Worm (Caenorhabditis elegans) whole organism, L1 larva: ENCODE data around the gene ttr-45.

Source experiments
- C04F5.9 ChIP-seq: sonication (generic microtip); optimal IDR thresholded peaks from 2 replicates; lab custom pipeline; 2016; ENCODE audit warnings: missing genetic modification characterization, missing compliant biosample characterization
- C16A3.4 ChIP-seq: fragments of 150-350 bp; optimal IDR thresholded peaks from 2 replicates; lab custom pipeline; 2014; ENCODE audit warnings: missing biosample characterization, missing genetic modification characterization
- C34B4.2 ChIP-seq: sonication (generic microtip); optimal IDR thresholded peaks from 2 replicates; lab custom pipeline; 2017; ENCODE audit warnings: mild to moderate bottlenecking, missing genetic modification characterization, missing compliant biosample characterization
- F16B12.6 ChIP-seq: fragments of 150-350 bp; optimal IDR thresholded peaks from 2 replicates; lab custom pipeline; 2014; ENCODE audit warnings: missing biosample characterization, missing genetic modification characterization
- Y116A8C.19 ChIP-seq: sonication (generic microtip); optimal IDR thresholded peaks from 2 replicates; lab custom pipeline; 2016; ENCODE audit warnings: missing compliant biosample characterization, missing genetic modification characterization, borderline replicate concordance
- aha-1 ChIP-seq: fragments of 150-350 bp; optimal IDR thresholded peaks from 2 replicates; lab custom pipeline; 2014; ENCODE audit warnings: missing biosample characterization, missing genetic modification characterization
- ama-1 ChIP-seq: fragments of 150-350 bp; optimal IDR thresholded peaks from 2 replicates; lab custom pipeline; 2014
- blmp-1 ChIP-seq: fragments of 150-350 bp; optimal IDR thresholded peaks from 2 replicates; lab custom pipeline; 2014; ENCODE audit warnings: missing biosample characterization, missing genetic modification characterization
- ceh-8 ChIP-seq: fragments of 200-800 bp; sonication (Bioruptor generic); optimal IDR thresholded peaks from 2 replicates; lab custom pipeline; 2018; ENCODE audit warnings: mild to moderate bottlenecking, missing genetic modification characterization, moderate library complexity, missing compliant biosample characterization
- ceh-82 ChIP-seq, 3 experiments: fragments of 150-350 bp in 1 of 3; sonication (generic microtip) in 2 of 3; optimal IDR thresholded peaks; 2 replicates each; lab custom pipeline; 2014 to 2017; ENCODE audit warnings: missing biosample characterization in 3 of 3, missing genetic modification characterization in 3 of 3
- ceh-88 ChIP-seq: fragments of 200-800 bp; sonication (Bioruptor generic); IDR thresholded peaks from 2 replicates; pipeline ENCODE4 v1.3.6; 2022; ENCODE audit warnings: missing genetic modification characterization, missing compliant biosample characterization
- ceh-90 ChIP-seq: sonication (generic microtip); optimal IDR thresholded peaks from 2 replicates; lab custom pipeline; 2016; ENCODE audit warnings: missing genetic modification characterization, missing compliant biosample characterization
- ces-1 ChIP-seq: fragments of 150-350 bp; optimal IDR thresholded peaks from 2 replicates; lab custom pipeline; 2014; ENCODE audit warnings: missing biosample characterization, missing genetic modification reagents, missing genetic modification characterization
- dsc-1 ChIP-seq: sonication (generic microtip); optimal IDR thresholded peaks from 2 replicates; lab custom pipeline; 2016; ENCODE audit warnings: mild to moderate bottlenecking, missing genetic modification characterization, missing compliant biosample characterization
- efl-1 ChIP-seq, 4 experiments: fragments of 150-350 bp; optimal IDR thresholded peaks in 3 of 4; peaks in 1 of 4; 1 replicate in 1 of 4; 2 replicates in 3 of 4; lab custom pipeline; 2014; ENCODE audit warnings: missing biosample characterization in 2 of 4, missing genetic modification characterization in 2 of 4, missing genetic modification reagents in 2 of 4
- efl-3 ChIP-seq: fragments of 200-800 bp; sonication (Bioruptor generic); optimal IDR thresholded peaks from 2 replicates; lab custom pipeline; 2018; ENCODE audit warnings: mild to moderate bottlenecking, missing genetic modification characterization, missing compliant biosample characterization
- egl-27 ChIP-seq, 2 experiments: fragments of 150-350 bp in 1 of 2; sonication (generic microtip); optimal IDR thresholded peaks; 3 replicates each; lab custom pipeline; 2017 to 2018; ENCODE audit warnings: missing biosample characterization in 2 of 2, missing genetic modification characterization in 2 of 2, missing genetic modification reagents in 2 of 2
- elt-2 ChIP-seq: sonication (generic microtip); optimal IDR thresholded peaks from 2 replicates; lab custom pipeline; 2016; ENCODE audit warnings: missing genetic modification characterization, mild to moderate bottlenecking, inconsistent platforms, missing compliant biosample characterization, missing genetic modification reagents
- ets-5 ChIP-seq: fragments of 200-800 bp; sonication (Bioruptor generic); IDR thresholded peaks from 2 replicates; pipeline ENCODE4 v1.3.6; 2022; ENCODE audit warnings: missing genetic modification characterization, missing compliant biosample characterization
- fos-1 ChIP-seq: fragments of 150-350 bp; optimal IDR thresholded peaks from 2 replicates; lab custom pipeline; 2014; ENCODE audit warnings: missing biosample characterization, missing genetic modification characterization
- grh-1 ChIP-seq: fragments of 200-800 bp; sonication (Bioruptor generic); IDR thresholded peaks from 2 replicates; pipeline ENCODE4 v1.3.6; 2022; ENCODE audit warnings: missing genetic modification reagents, missing genetic modification characterization, missing compliant biosample characterization
- hlh-4 ChIP-seq: sonication (generic microtip); optimal IDR thresholded peaks from 2 replicates; lab custom pipeline; 2016; ENCODE audit warnings: mild to moderate bottlenecking, missing genetic modification characterization, missing compliant biosample characterization
- irx-1 ChIP-seq: sonication (generic microtip); optimal IDR thresholded peaks from 2 replicates; lab custom pipeline; 2016; ENCODE audit warnings: missing genetic modification characterization, missing compliant biosample characterization
- isw-1 ChIP-seq: fragments of 200-800 bp; sonication (Bioruptor generic); IDR thresholded peaks from 2 replicates; pipeline ENCODE4 v1.3.6; 2022; ENCODE audit warnings: missing genetic modification characterization, missing compliant biosample characterization
- jun-1 ChIP-seq: fragments of 150-350 bp; optimal IDR thresholded peaks from 2 replicates; lab custom pipeline; 2014; ENCODE audit warnings: missing biosample characterization, missing genetic modification reagents, missing genetic modification characterization
- lin-14 ChIP-seq: fragments of 200-800 bp; sonication (Bioruptor generic); optimal IDR thresholded peaks from 2 replicates; lab custom pipeline; 2018; ENCODE audit warnings: mild to moderate bottlenecking, missing genetic modification characterization, moderate library complexity, missing compliant biosample characterization
- lin-15B ChIP-seq: fragments of 150-350 bp; sonication (generic microtip); optimal IDR thresholded peaks from 3 replicates; lab custom pipeline; 2014; ENCODE audit warnings: missing biosample characterization, missing genetic modification characterization
- lin-35 ChIP-seq, 2 experiments: fragments of 150-350 bp; optimal IDR thresholded peaks; 2 replicates each; lab custom pipeline; 2014; ENCODE audit warnings: missing biosample characterization in 2 of 2, missing genetic modification characterization in 2 of 2, missing genetic modification reagents in 2 of 2
- lin-39 ChIP-seq: fragments of 150-350 bp; optimal IDR thresholded peaks from 2 replicates; lab custom pipeline; 2014; ENCODE audit warnings: missing biosample characterization, missing genetic modification reagents, missing genetic modification characterization
- lsy-2 ChIP-seq, 2 experiments: fragments of 150-350 bp; optimal IDR thresholded peaks; 2 replicates each; lab custom pipeline; 2014; ENCODE audit warnings: missing biosample characterization in 2 of 2, missing genetic modification characterization in 2 of 2
- mab-9 ChIP-seq: fragments of 200-800 bp; sonication (Bioruptor generic); IDR thresholded peaks from 2 replicates; pipeline ENCODE4 v1.3.6; 2022; ENCODE audit warnings: missing genetic modification reagents, missing genetic modification characterization, missing compliant biosample characterization
- mdl-1 ChIP-seq, 2 experiments: fragments of 150-350 bp; optimal IDR thresholded peaks; 2 replicates each; lab custom pipeline; 2014 to 2017; ENCODE audit warnings: missing biosample characterization in 2 of 2, missing genetic modification characterization in 2 of 2, inconsistent platforms in 1 of 2
- mef-2 ChIP-seq: fragments of 150-350 bp; optimal IDR thresholded peaks from 2 replicates; lab custom pipeline; 2014; ENCODE audit warnings: missing biosample characterization, missing genetic modification characterization
- mep-1 ChIP-seq: fragments of 150-350 bp; optimal IDR thresholded peaks from 2 replicates; lab custom pipeline; 2014; ENCODE audit warnings: missing biosample characterization, missing genetic modification characterization
- nhr-237 ChIP-seq: fragments of 150-350 bp; optimal IDR thresholded peaks from 2 replicates; lab custom pipeline; 2014; ENCODE audit warnings: missing biosample characterization, missing genetic modification characterization
- nhr-28 ChIP-seq: fragments of 150-350 bp; optimal IDR thresholded peaks from 2 replicates; lab custom pipeline; 2014; ENCODE audit warnings: missing biosample characterization, missing genetic modification characterization
- nhr-76 ChIP-seq: sonication (generic microtip); optimal IDR thresholded peaks from 2 replicates; lab custom pipeline; 2017; ENCODE audit warnings: missing biosample characterization, missing genetic modification characterization
- nhr-77 ChIP-seq: fragments of 150-350 bp; optimal IDR thresholded peaks from 2 replicates; lab custom pipeline; 2014; ENCODE audit warnings: missing biosample characterization, missing genetic modification characterization
- nhr-84 ChIP-seq: sonication (generic microtip); optimal IDR thresholded peaks from 2 replicates; lab custom pipeline; 2017; ENCODE audit warnings: missing biosample characterization, missing genetic modification characterization
- nhr-85 ChIP-seq: sonication (generic microtip); peaks from one replicate; lab custom pipeline; 2016; ENCODE audit warnings: missing genetic modification characterization, inconsistent platforms, missing compliant biosample characterization
- nhr-90 ChIP-seq: sonication (generic microtip); optimal IDR thresholded peaks from 2 replicates; lab custom pipeline; 2016; ENCODE audit warnings: mild to moderate bottlenecking, missing genetic modification characterization, missing compliant biosample characterization; ENCODE audit not compliant: poor library complexity
- pag-3 ChIP-seq: sonication (generic microtip); optimal IDR thresholded peaks from 2 replicates; lab custom pipeline; 2017; ENCODE audit warnings: missing genetic modification characterization, mild to moderate bottlenecking, missing compliant biosample characterization, antibody characterized with exemption, borderline replicate concordance; ENCODE audit not compliant: insufficient read depth
- pqm-1 ChIP-seq: sonication (generic microtip); optimal IDR thresholded peaks from 3 replicates; lab custom pipeline; 2017; ENCODE audit warnings: missing biosample characterization, missing genetic modification characterization
- snu-23 ChIP-seq: sonication (generic microtip); optimal IDR thresholded peaks from 2 replicates; lab custom pipeline; 2016; ENCODE audit warnings: missing genetic modification characterization, missing compliant biosample characterization
- sox-4 ChIP-seq: sonication (generic microtip); optimal IDR thresholded peaks from 2 replicates; lab custom pipeline; 2016; ENCODE audit warnings: missing genetic modification characterization, missing compliant biosample characterization
- sup-37 ChIP-seq: fragments of 200-800 bp; sonication (Bioruptor generic); optimal IDR thresholded peaks from 2 replicates; lab custom pipeline; 2018; ENCODE audit warnings: mild to moderate bottlenecking, missing genetic modification characterization, missing compliant biosample characterization
- swsn-7 ChIP-seq: sonication (generic microtip); optimal IDR thresholded peaks from 2 replicates; lab custom pipeline; 2016; ENCODE audit warnings: missing genetic modification characterization, missing compliant biosample characterization
- tlp-1 ChIP-seq: fragments of 150-350 bp; optimal IDR thresholded peaks from 2 replicates; lab custom pipeline; 2014; ENCODE audit warnings: missing biosample characterization, missing genetic modification characterization
- unc-130 ChIP-seq: fragments of 150-350 bp; optimal IDR thresholded peaks from 2 replicates; lab custom pipeline; 2017; ENCODE audit warnings: missing biosample characterization, missing genetic modification characterization, inconsistent platforms
- unc-30 ChIP-seq: sonication (generic microtip); optimal IDR thresholded peaks from 2 replicates; lab custom pipeline; 2017; ENCODE audit warnings: missing biosample characterization, missing genetic modification characterization
- unc-86 ChIP-seq: sonication (generic microtip); optimal IDR thresholded peaks from 2 replicates; lab custom pipeline; 2016; ENCODE audit warnings: missing genetic modification characterization, missing compliant biosample characterization
- vab-15 ChIP-seq: sonication (generic microtip); optimal IDR thresholded peaks from 2 replicates; lab custom pipeline; 2017; ENCODE audit warnings: missing genotype, mild to moderate bottlenecking, missing genetic modification characterization, missing compliant biosample characterization
- xbp-1 ChIP-seq: sonication (generic microtip); optimal IDR thresholded peaks from 2 replicates; lab custom pipeline; 2016; ENCODE audit warnings: missing genetic modification characterization, missing compliant biosample characterization
- zag-1 ChIP-seq: fragments of 150-350 bp; optimal IDR thresholded peaks from 2 replicates; lab custom pipeline; 2014; ENCODE audit warnings: missing biosample characterization, missing genetic modification characterization

ttr-45 gene

DNA sequence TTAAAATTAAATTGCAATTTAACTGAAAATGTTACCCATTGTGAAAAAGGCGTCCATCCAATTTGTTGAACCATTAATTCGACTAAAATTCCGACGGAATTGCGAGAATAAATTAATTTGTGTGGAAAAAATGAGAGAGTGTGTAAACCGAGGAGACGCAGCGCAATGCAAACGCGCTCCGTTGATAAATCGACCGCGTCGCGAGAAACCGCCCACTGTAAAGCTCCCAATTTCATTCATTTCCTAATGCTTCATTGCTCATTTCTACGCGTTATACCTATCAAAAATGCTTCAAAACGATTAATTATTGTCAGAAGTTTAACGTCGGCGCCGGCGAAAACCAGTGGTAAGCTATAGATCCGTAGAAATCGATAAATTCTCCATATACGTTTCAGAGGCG is 43.7 kb downstream of the ttr-45 start, which contains the start of the genes Y67H2A.2 and micu-1 (continued):
- TF ChIP-seq pag-3 (tag; lab: Kevin White, UChicago) (no peak), hlh-4 (tag; lab: Kevin White, UChicago) (no peak), F16B12.6 (peak; percentile 51), zag-1 (peak; percentile 1), sox-4 (peak; percentile 56), elt-2 (peak; percentile 45), ceh-82 (tag; optimal IDR thresholded peaks at IDR 0.05; lab: Kevin White, UChicago) (peak; percentile 63 to 79 (median 74)), lin-39 (peak; percentile 50), dsc-1 (tag; lab: Kevin White, UChicago) (peak; percentile 88), ets-5 (GFP tag; lab: Robert Waterston, UW) (no peak), jun-1 (peak; percentile 64), nhr-237 (peak; percentile 28), C16A3.4 (tag; lab: Kevin White, UChicago) (peak; percentile 76), grh-1 (GFP tag; lab: Robert Waterston, UW) (no peak), unc-86 (peak; percentile 80), isw-1 (GFP tag; lab: Robert Waterston, UW) (peak; percentile 70), mef-2 (peak; percentile 8), lin-15B (tag; lab: Kevin White, UChicago) (peak; percentile 88), Y116A8C.19 (tag; lab: Kevin White, UChicago) (no peak), C04F5.9 (tag; lab: Kevin White, UChicago) (peak; percentile 46), fos-1 (tag; lab: Kevin White, UChicago) (peak; percentile 51), ceh-88 (GFP tag; lab: Robert Waterston, UW) (0 out of 2 replicates have a peak, but pooled peaks have one; percentile 24), unc-30 (no peak), pqm-1 (tag; lab: Kevin White, UChicago) (no peak), nhr-28 (tag; lab: Kevin White, UChicago) (no peak), lin-35 (GFP tag; optimal IDR thresholded peaks at IDR 0.05; lab: Kevin White, UChicago) (peak; percentile 80 to 85), tlp-1 (tag; lab: Kevin White, UChicago) (no peak), nhr-77 (tag; lab: Kevin White, UChicago) (peak; percentile 63), C34B4.2 (tag; lab: Kevin White, UChicago) (no peak), sup-37 (GFP tag; lab: Kevin White, UChicago) (no peak), blmp-1 (peak; percentile 28), ces-1 (no peak), nhr-90 (tag; lab: Kevin White, UChicago) (peak; percentile 72), snu-23 (GFP tag; lab: Kevin White, UChicago) (peak; percentile 87), swsn-7 (tag; lab: Kevin White, UChicago) (peak; percentile 87), lsy-2 (tag; optimal IDR thresholded peaks at IDR 0.05; lab: Kevin White, UChicago) (peak; percentile 85), efl-1 (optimal IDR thresholded peaks at IDR 0.05; lab: Kevin White, UChicago) (peak; percentile 80 to 82), efl-1 (GFP tag; optimal IDR thresholded peaks at IDR 0.05 in 1 of 2; lab: Kevin White, UChicago) (peak; percentile 73 to 97), unc-130 (tag; lab: Kevin White, UChicago) (peak; percentile 42), nhr-76 (tag; lab: Kevin White, UChicago) (no peak), irx-1 (tag; lab: Kevin White, UChicago) (peak; percentile 73), ceh-8 (GFP tag; lab: Kevin White, UChicago) (peak; percentile 74), mep-1 (tag; lab: Kevin White, UChicago) (no peak), mdl-1 (tag; optimal IDR thresholded peaks at IDR 0.05; lab: Kevin White, UChicago) (peak in 1 of 2 experiments; percentile 68), efl-3 (GFP tag; lab: Kevin White, UChicago) (no peak), mab-9 (peak; percentile 84), ama-1 (peak; percentile 18), nhr-85 (tag; lab: Kevin White, UChicago) (peak; percentile 78), lin-14 (GFP tag; lab: Kevin White, UChicago) (peak; percentile 86), nhr-84 (tag; lab: Kevin White, UChicago) (no peak), egl-27 (tag; optimal IDR thresholded peaks at IDR 0.05; lab: Kevin White, UChicago) (no peak), ceh-90 (tag; lab: Kevin White, UChicago) (no peak), xbp-1 (tag; lab: Kevin White, UChicago) (peak; percentile 84), aha-1 (tag; lab: Kevin White, UChicago) (no peak), vab-15 (tag; lab: Kevin White, UChicago) (peak; percentile 61)
